Fruit fly (Drosophila melanogaster) whole organism, embryonic: ENCODE data around the gene Ret.

ENCODE experiments used
- Bgb ChIP-seq: fragments of 200-800 bp; sonication (Bioruptor generic); IDR thresholded peaks from 2 replicates; pipeline ENCODE4 v1.3.6; 2022; ENCODE audit warnings: missing biosample characterization, missing genetic modification characterization; ENCODE audit not compliant: partially characterized antibody
- CG10147 ChIP-seq: fragments of 200-800 bp; sonication (Bioruptor generic); optimal IDR thresholded peaks from 2 replicates; lab custom pipeline; 2019; ENCODE audit warnings: missing biosample characterization, mild to moderate bottlenecking, missing genetic modification characterization, moderate library complexity
- CG10431 ChIP-seq: fragments of 200-800 bp; sonication (Bioruptor generic); optimal IDR thresholded peaks from 3 replicates; lab custom pipeline; 2018; ENCODE audit warnings: missing biosample characterization, mild to moderate bottlenecking, missing genetic modification characterization
- CG12299 ChIP-seq: fragments of 200-800 bp; sonication (Bioruptor generic); optimal IDR thresholded peaks from 2 replicates; lab custom pipeline; 2018; ENCODE audit warnings: missing biosample characterization, mild to moderate bottlenecking, missing genetic modification characterization
- CG1233 ChIP-seq: fragments of 200-800 bp; sonication (Bioruptor generic); optimal IDR thresholded peaks from 4 replicates; lab custom pipeline; 2018; ENCODE audit warnings: missing biosample characterization, mild to moderate bottlenecking, missing genetic modification characterization
- CG14860 ChIP-seq: fragments of 200-800 bp; sonication (Bioruptor generic); IDR thresholded peaks from 3 replicates; pipeline ENCODE4 v1.3.6; 2022; ENCODE audit warnings: missing biosample characterization, missing genetic modification characterization; ENCODE audit not compliant: partially characterized antibody
- CG15601 ChIP-seq: fragments of 200-800 bp; sonication (Bioruptor generic); optimal IDR thresholded peaks from 3 replicates; lab custom pipeline; 2019; ENCODE audit warnings: missing biosample characterization, mild to moderate bottlenecking, missing genetic modification characterization, moderate library complexity
- CG1832 ChIP-seq: fragments of 200-800 bp; sonication (Bioruptor generic); optimal IDR thresholded peaks from 2 replicates; lab custom pipeline; 2017; ENCODE audit warnings: missing biosample characterization, mild to moderate bottlenecking, missing genetic modification characterization, inconsistent platforms
- CG30020 ChIP-seq: fragments of 200-800 bp; optimal IDR thresholded peaks from 2 replicates; lab custom pipeline; 2019; ENCODE audit warnings: missing biosample characterization, mild to moderate bottlenecking, missing genetic modification characterization, moderate library complexity
- CG34376 ChIP-seq: fragments of 200-800 bp; sonication (Bioruptor generic); optimal IDR thresholded peaks from 2 replicates; lab custom pipeline; 2018; ENCODE audit warnings: missing biosample characterization, mild to moderate bottlenecking, missing genetic modification characterization
- CG3995 ChIP-seq: fragments of 200-800 bp; sonication (Bioruptor generic); optimal IDR thresholded peaks from 3 replicates; lab custom pipeline; 2016; ENCODE audit warnings: missing biosample characterization, missing genetic modification characterization
- CG4617 ChIP-seq: fragments of 200-800 bp; sonication (Bioruptor generic); optimal IDR thresholded peaks from 3 replicates; lab custom pipeline; 2016; ENCODE audit warnings: missing biosample characterization, missing genetic modification characterization, borderline replicate concordance
- CG4854 ChIP-seq: fragments of 200-800 bp; sonication (Bioruptor generic); optimal IDR thresholded peaks from 2 replicates; lab custom pipeline; 2016; ENCODE audit warnings: missing biosample characterization, missing genetic modification characterization, inconsistent platforms
- CG6689 ChIP-seq: fragments of 200-800 bp; sonication (Bioruptor generic); IDR thresholded peaks from 2 replicates; pipeline ENCODE4 v1.3.6; 2022; ENCODE audit warnings: missing biosample characterization, missing genetic modification characterization
- CG9609 ChIP-seq: fragments of 200-800 bp; sonication (Bioruptor generic); optimal IDR thresholded peaks from 3 replicates; lab custom pipeline; 2016; ENCODE audit warnings: missing biosample characterization, missing genetic modification characterization
- CG9876 ChIP-seq: fragments of 200-800 bp; sonication (Bioruptor generic); optimal IDR thresholded peaks from 2 replicates; lab custom pipeline; 2016; ENCODE audit warnings: missing biosample characterization, missing genetic modification characterization
- CkIIα-i1 ChIP-seq: fragments of 200-800 bp; sonication (Bioruptor generic); IDR thresholded peaks from 2 replicates; pipeline ENCODE4 v1.3.6; 2022; ENCODE audit warnings: missing biosample characterization, missing genetic modification characterization
- Dfd ChIP-seq, 2 experiments: fragments of >200 bp; optimal IDR thresholded peaks; 2 replicates each; lab custom pipeline; 2017; ENCODE audit warnings: missing biosample characterization in 2 of 2, missing genetic modification characterization in 2 of 2
- Dp ChIP-seq: fragments of 200-800 bp; sonication (Bioruptor generic); optimal IDR thresholded peaks from 2 replicates; lab custom pipeline; 2018; ENCODE audit warnings: missing biosample characterization, mild to moderate bottlenecking, missing genetic modification characterization, moderate library complexity
- Dref ChIP-seq: fragments of 200-800 bp; sonication (Bioruptor generic); IDR thresholded peaks from 2 replicates; pipeline ENCODE4 v1.3.6; 2022; ENCODE audit warnings: missing biosample characterization, missing genetic modification characterization
- Eip74EF ChIP-seq, 2 experiments: fragments of 200-800 bp in 1 of 2; fragments of >200 bp in 1 of 2; sonication (Bioruptor generic) in 1 of 2; optimal IDR thresholded peaks; 2 replicates each; lab custom pipeline; 2017 to 2019; ENCODE audit warnings: missing biosample characterization in 2 of 2, missing genetic modification characterization in 2 of 2, mild to moderate bottlenecking in 1 of 2, moderate library complexity in 1 of 2
- Elba2 ChIP-seq: fragments of 200-800 bp; sonication (Bioruptor generic); optimal IDR thresholded peaks from 3 replicates; lab custom pipeline; 2016; ENCODE audit warnings: missing biosample characterization, missing genetic modification characterization
- Ets65A ChIP-seq: fragments of 200-800 bp; sonication (Bioruptor generic); peaks from one replicate; lab custom pipeline; 2016; ENCODE audit warnings: missing biosample characterization, missing genetic modification characterization
- Ets97D ChIP-seq: fragments of 200-800 bp; sonication (Bioruptor generic); optimal IDR thresholded peaks from 3 replicates; lab custom pipeline; 2016; ENCODE audit warnings: missing biosample characterization, missing genetic modification characterization
- MBD-R2 ChIP-seq: fragments of 200-800 bp; sonication (Bioruptor generic); IDR thresholded peaks from 2 replicates; pipeline ENCODE4 v1.3.6; 2022; ENCODE audit warnings: missing biosample characterization, missing genetic modification characterization
- Mad ChIP-seq: fragments of 200-800 bp; sonication (Bioruptor generic); optimal IDR thresholded peaks from 2 replicates; lab custom pipeline; 2016; ENCODE audit warnings: missing biosample characterization, missing genetic modification characterization
- Rx ChIP-seq: fragments of 200-800 bp; sonication (Bioruptor generic); IDR thresholded peaks from 2 replicates; pipeline ENCODE4 v1.3.6; 2022; ENCODE audit warnings: missing biosample characterization, missing genetic modification characterization
- Scr ChIP-seq: fragments of 200-800 bp; sonication (Bioruptor generic); IDR thresholded peaks from 2 replicates; pipeline ENCODE4 v1.3.6; 2022; ENCODE audit warnings: missing biosample characterization, missing genetic modification characterization; ENCODE audit not compliant: partially characterized antibody
- Ssrp ChIP-seq: fragments of 200-800 bp; sonication (Bioruptor generic); optimal IDR thresholded peaks from 2 replicates; lab custom pipeline; 2018; ENCODE audit warnings: missing biosample characterization, mild to moderate bottlenecking, missing genetic modification characterization, moderate library complexity
- ap ChIP-seq: fragments of 200-800 bp; sonication (Bioruptor generic); IDR thresholded peaks from 2 replicates; pipeline ENCODE4 v1.3.6; 2022; ENCODE audit warnings: missing biosample characterization, missing genetic modification characterization
- bsh ChIP-seq, 2 experiments: fragments of 200-800 bp; sonication (Bioruptor generic); optimal IDR thresholded peaks; 2 replicates each; lab custom pipeline; 2017 to 2018; ENCODE audit warnings: mild to moderate bottlenecking in 2 of 2, missing biosample characterization in 2 of 2, missing genetic modification characterization in 2 of 2, moderate library complexity in 1 of 2
- caup ChIP-seq: fragments of 200-800 bp; sonication (Bioruptor generic); optimal IDR thresholded peaks from 3 replicates; lab custom pipeline; 2017; ENCODE audit warnings: missing biosample characterization, mild to moderate bottlenecking, missing genetic modification characterization, moderate library complexity; ENCODE audit not compliant: severe bottlenecking
- chn ChIP-seq: fragments of 200-800 bp; sonication (Bioruptor generic); optimal IDR thresholded peaks from 2 replicates; lab custom pipeline; 2016; ENCODE audit warnings: missing biosample characterization, missing genetic modification characterization
- crp ChIP-seq, 2 experiments: fragments of 200-800 bp; sonication (Bioruptor generic); optimal IDR thresholded peaks; 2 replicates in 1 of 2; 3 replicates in 1 of 2; lab custom pipeline; 2017; ENCODE audit warnings: missing biosample characterization in 2 of 2, missing genetic modification characterization in 2 of 2, mild to moderate bottlenecking in 1 of 2, moderate library complexity in 1 of 2
- dimm ChIP-seq: fragments of 200-800 bp; sonication (Bioruptor generic); IDR thresholded peaks from 2 replicates; pipeline ENCODE4 v1.3.6; 2022; ENCODE audit warnings: missing biosample characterization, missing genetic modification characterization
- gfzf ChIP-seq: fragments of 200-800 bp; sonication (Bioruptor generic); optimal IDR thresholded peaks from 2 replicates; lab custom pipeline; 2016; ENCODE audit warnings: missing biosample characterization, mild to moderate bottlenecking, missing genetic modification characterization, moderate library complexity
- grn ChIP-seq: fragments of 200-800 bp; sonication (Bioruptor generic); optimal IDR thresholded peaks from 3 replicates; lab custom pipeline; 2017; ENCODE audit warnings: missing biosample characterization, missing genetic modification characterization
- ham ChIP-seq: fragments of 200-800 bp; sonication (Bioruptor generic); IDR thresholded peaks from 2 replicates; pipeline ENCODE4 v1.3.6; 2022; ENCODE audit warnings: missing biosample characterization, missing genetic modification characterization
- jumu ChIP-seq: fragments of 200-800 bp; sonication (Bioruptor generic); optimal IDR thresholded peaks from 3 replicates; lab custom pipeline; 2016; ENCODE audit warnings: missing biosample characterization, missing genetic modification characterization
- ken ChIP-seq: fragments of 200-800 bp; sonication (Bioruptor generic); IDR thresholded peaks from 3 replicates; pipeline ENCODE4 v1.3.6; 2022; ENCODE audit warnings: missing biosample characterization, missing genetic modification characterization
- lab ChIP-seq: fragments of 200-800 bp; sonication (Bioruptor generic); optimal IDR thresholded peaks from 3 replicates; lab custom pipeline; 2017; ENCODE audit warnings: missing biosample characterization, missing genetic modification characterization, mild to moderate bottlenecking, moderate library complexity, missing genetic modification reagents
- lilli ChIP-seq: fragments of 200-800 bp; sonication (Bioruptor generic); optimal IDR thresholded peaks from 3 replicates; lab custom pipeline; 2016; ENCODE audit warnings: missing biosample characterization, missing genetic modification characterization
- mam ChIP-seq: fragments of 200-800 bp; sonication (Bioruptor generic); optimal IDR thresholded peaks from 3 replicates; lab custom pipeline; 2016; ENCODE audit warnings: missing biosample characterization, missing genetic modification characterization
- nerfin-1 ChIP-seq: fragments of 200-800 bp; sonication (Bioruptor generic); optimal IDR thresholded peaks from 3 replicates; lab custom pipeline; 2019; ENCODE audit warnings: missing biosample characterization, mild to moderate bottlenecking, missing genetic modification characterization, moderate library complexity
- ranshi ChIP-seq: fragments of 200-800 bp; sonication (Bioruptor generic); IDR thresholded peaks from 2 replicates; pipeline ENCODE4 v1.3.6; 2022; ENCODE audit warnings: missing biosample characterization, missing genetic modification characterization
- repo ChIP-seq: fragments of 200-800 bp; sonication (Bioruptor generic); optimal IDR thresholded peaks from 2 replicates; lab custom pipeline; 2016; ENCODE audit warnings: missing biosample characterization, missing genetic modification characterization
- rib ChIP-seq: fragments of 200-800 bp; sonication (Bioruptor generic); IDR thresholded peaks from 2 replicates; pipeline ENCODE4 v1.3.6; 2022; ENCODE audit warnings: missing biosample characterization, missing genetic modification characterization
- row ChIP-seq: fragments of 200-800 bp; sonication (Bioruptor generic); IDR thresholded peaks from 3 replicates; pipeline ENCODE4 v1.3.6; 2022; ENCODE audit warnings: missing biosample characterization, missing genetic modification characterization
- trem ChIP-seq: fragments of 200-800 bp; optimal IDR thresholded peaks from 3 replicates; lab custom pipeline; 2019; ENCODE audit warnings: missing biosample characterization, mild to moderate bottlenecking, missing genetic modification characterization, moderate library complexity
- ttk ChIP-seq: fragments of 200-800 bp; sonication (Bioruptor generic); IDR thresholded peaks from 2 replicates; pipeline ENCODE4 v2.1.2; 2022; ENCODE audit warnings: missing biosample characterization, missing genetic modification characterization
- wek ChIP-seq: fragments of 200-800 bp; sonication (Bioruptor generic); optimal IDR thresholded peaks from 3 replicates; lab custom pipeline; 2018; ENCODE audit warnings: missing biosample characterization, mild to moderate bottlenecking, missing genetic modification characterization, moderate library complexity

The Ret gene

dm6 chr2L:21153844-21154243 is 44.7 kb downstream of the Ret start (continued):
- no peak for TF ChIP-seq CG9609 (GFP tag; lab: Kevin White, UChicago)
- no peak for TF ChIP-seq CG12299
- TF ChIP-seq Ets65A (GFP tag; lab: Kevin White, UChicago) = no peak
- TF ChIP-seq dimm (GFP tag; lab: Robert Waterston, UW) = no peak
- TF ChIP-seq Dfd (GFP tag; optimal IDR thresholded peaks at IDR 0.05; lab: Kevin White, UChicago) = no peak
- no peak for TF ChIP-seq CG9876 (GFP tag; lab: Kevin White, UChicago)
- TF ChIP-seq nerfin-1 (tag; lab: Kevin White, UChicago) = peak; percentile 78
- no peak for TF ChIP-seq wek (GFP tag; lab: Kevin White, UChicago)
- TF ChIP-seq repo = no peak
- no peak for TF ChIP-seq CG1233
- TF ChIP-seq Ets97D (GFP tag; lab: Kevin White, UChicago) = peak; percentile 27
- no peak for TF ChIP-seq rib (GFP tag; lab: Robert Waterston, UW)
- 0 out of 3 replicates have a peak, but pooled peaks have one; percentile 34 for TF ChIP-seq row
- TF ChIP-seq Elba2 = no peak
- TF ChIP-seq ranshi = no peak
- TF ChIP-seq lilli = no peak
- no peak for TF ChIP-seq CG14860 (GFP tag; lab: Robert Waterston, UW)
- TF ChIP-seq caup (GFP tag; lab: Kevin White, UChicago) = no peak
- TF ChIP-seq ttk (GFP tag; lab: Robert Waterston, UW) = no peak
- peak; percentile 14 for TF ChIP-seq CG15601 (tag; lab: Kevin White, UChicago)
- TF ChIP-seq CkIIα-i1 (GFP tag; lab: Robert Waterston, UW) = no peak
- peak; percentile 37; the same call in 1 of the 2 replicates for TF ChIP-seq Bgb (GFP tag; lab: Robert Waterston, UW)
- TF ChIP-seq MBD-R2 = peak; percentile 86
- peak; percentile 94 for TF ChIP-seq CG3995
- no peak for TF ChIP-seq CG4854 (GFP tag; lab: Kevin White, UChicago)
- peak; percentile 41 for TF ChIP-seq trem (tag; lab: Kevin White, UChicago)
- TF ChIP-seq lab (GFP tag; lab: Kevin White, UChicago) = no peak
- TF ChIP-seq ap (GFP tag; lab: Robert Waterston, UW) = no peak
- TF ChIP-seq Eip74EF (GFP tag; optimal IDR thresholded peaks at IDR 0.05; lab: Kevin White, UChicago) = no peak
- TF ChIP-seq Ssrp (tag; lab: Kevin White, UChicago) = no peak
- TF ChIP-seq chn (GFP tag; lab: Kevin White, UChicago) = no peak
- TF ChIP-seq ham = no peak
- no peak for TF ChIP-seq bsh (GFP tag; optimal IDR thresholded peaks at IDR 0.05; lab: Kevin White, UChicago)
- peak; percentile 43 to 95 for TF ChIP-seq crp (GFP tag; optimal IDR thresholded peaks at IDR 0.05; lab: Kevin White, UChicago)
- TF ChIP-seq CG6689 (GFP tag; lab: Robert Waterston, UW) = no peak
- peak; percentile 26 for TF ChIP-seq CG30020 (tag; lab: Kevin White, UChicago)
- TF ChIP-seq Dref (GFP tag; lab: Robert Waterston, UW) = peak; percentile 52
- TF ChIP-seq mam = no peak
- TF ChIP-seq Dp (GFP tag; lab: Kevin White, UChicago) = peak; percentile 41
- no peak for TF ChIP-seq CG10147 (GFP tag; lab: Kevin White, UChicago)
- peak; percentile 96 for TF ChIP-seq CG10431
- peak; percentile 14 for TF ChIP-seq CG34376 (GFP tag; lab: Kevin White, UChicago)
- TF ChIP-seq gfzf (GFP tag; lab: Kevin White, UChicago) = peak; percentile 55
- no peak for TF ChIP-seq CG1832 (GFP tag; lab: Kevin White, UChicago)
- no peak for TF ChIP-seq ken (GFP tag; lab: Robert Waterston, UW)
- TF ChIP-seq Scr (GFP tag; lab: Robert Waterston, UW) = peak; percentile 16; the same call in 1 of the 2 replicates
- no peak for TF ChIP-seq Rx (GFP tag; lab: Robert Waterston, UW)
- TF ChIP-seq grn (GFP tag; lab: Kevin White, UChicago) = peak; percentile 12
- no peak for TF ChIP-seq jumu
- TF ChIP-seq CG4617 (GFP tag; lab: Kevin White, UChicago) = peak; percentile 6
- TF ChIP-seq Mad (GFP tag; lab: Kevin White, UChicago) = no peak
